In the genomic region with DNA sequence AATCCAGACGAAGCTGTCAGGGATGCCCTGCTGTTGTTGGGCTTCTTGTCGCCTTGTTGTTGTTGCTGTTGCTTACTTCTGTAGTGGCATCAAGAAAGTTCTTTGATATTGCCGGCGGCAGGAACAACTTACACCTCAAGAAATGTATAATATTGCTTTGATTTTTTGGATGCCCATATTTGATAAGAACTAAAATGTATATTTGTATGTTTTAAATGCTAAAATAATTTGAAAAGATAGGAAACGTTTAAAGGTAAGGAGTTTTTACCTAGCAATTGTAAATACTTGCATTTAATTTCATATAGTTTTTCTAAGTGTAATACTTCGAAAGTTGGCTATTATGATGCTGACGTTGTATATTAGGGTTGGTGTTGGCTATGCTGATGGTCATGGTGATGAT, we compare ENCODE assay signal across 1 fruit fly cellular context.
TF ChIP-seq lines count a peak whose summit lies in the region.

No protein-coding gene starts in this region.

TF ChIP-seq in whole organism, embryonic, 481 proteins besides CTCF, POLR2A, EP300 and RAD21 (continued from another document):
- TF ChIP-seq CG10267 (tag; optimal IDR thresholded peaks at IDR 0.05; lab: Kevin White, UChicago) (peak; percentile 37), ara (GFP tag; IDR thresholded peaks at IDR 0.05; lab: Robert Waterston, UW) (no peak), GATAe (GFP tag; conservative IDR thresholded peaks at IDR 0.05; lab: Robert Waterston, UW) (no peak), CG34376 (GFP tag; optimal IDR thresholded peaks at IDR 0.05; lab: Kevin White, UChicago) (no peak), phol (tag; optimal IDR thresholded peaks at IDR 0.05; lab: Kevin White, UChicago) (peak; percentile 59), CG4424 (GFP tag; optimal IDR thresholded peaks at IDR 0.05; lab: Kevin White, UChicago) (peak; percentile 8), BtbVII (GFP tag; optimal IDR thresholded peaks at IDR 0.05; lab: Kevin White, UChicago) (no peak), CG6765 (GFP tag; optimal IDR thresholded peaks at IDR 0.05; lab: Kevin White, UChicago) (no peak), CG11695 (GFP tag; IDR thresholded peaks at IDR 0.05; lab: Robert Waterston, UW) (peak; percentile 29; the same call in 1 of the 3 replicates), dmrt99B (tag; optimal IDR thresholded peaks at IDR 0.05; lab: Kevin White, UChicago) (peak; percentile 60), CG17612 (GFP tag; IDR thresholded peaks at IDR 0.05; lab: Robert Waterston, UW) (no peak), tio (GFP tag; optimal IDR thresholded peaks at IDR 0.05; lab: Kevin White, UChicago) (peak; percentile 28), CG18599 (GFP tag; optimal IDR thresholded peaks at IDR 0.05; lab: Kevin White, UChicago) (peak; percentile 44), CG13296 (GFP tag; optimal IDR thresholded peaks at IDR 0.05; lab: Kevin White, UChicago) (no peak), nmo (GFP tag; optimal IDR thresholded peaks at IDR 0.05; lab: Kevin White, UChicago) (peak; percentile 41)
